Fruit fly (Drosophila melanogaster): ENCODE data around the gene trp.

The trp gene

DNA sequence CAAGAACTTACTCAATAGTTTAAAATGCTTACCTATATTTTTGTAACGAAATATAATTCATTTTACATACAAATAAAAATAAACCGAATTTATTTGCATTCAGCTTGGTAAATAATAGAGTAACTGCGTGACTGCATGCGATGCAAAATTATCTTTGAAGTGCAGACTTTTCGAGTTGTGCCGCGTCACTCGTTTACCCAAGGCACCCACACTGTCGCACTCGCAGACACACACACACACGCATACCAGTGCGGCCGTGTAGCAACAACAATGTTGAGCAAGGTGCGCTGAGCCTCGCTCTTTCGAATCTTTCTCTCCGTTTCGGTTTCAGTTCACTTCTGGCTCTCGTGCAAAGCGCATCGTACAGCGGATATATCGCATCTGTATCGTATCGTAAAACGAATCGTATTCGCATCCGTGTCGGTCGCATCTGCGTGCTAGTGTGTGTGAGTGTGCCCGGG, 43.3 kb downstream of the trp start, which contains the start of gene CG31038 (continued):
- TF ChIP-seq CG12299 (tag; optimal IDR thresholded peaks at IDR 0.05) (no peak), grn (GFP tag; optimal IDR thresholded peaks at IDR 0.05) (peak; percentile 60), Bgb (GFP tag; IDR thresholded peaks at IDR 0.05; ENCODE audit: partially characterized antibody) (peak; percentile 56), CG34224 (GFP tag; IDR thresholded peaks at IDR 0.05; ENCODE audit: partially characterized antibody) (no peak), ro (GFP tag; IDR thresholded peaks at IDR 0.05) (no peak), MBD-R2 (GFP tag; IDR thresholded peaks at IDR 0.05) (peak; percentile 29; the same call in 1 of the 2 replicates), CG12219 (GFP tag; optimal IDR thresholded peaks at IDR 0.05) (peak; percentile 42), bbx (GFP tag; IDR thresholded peaks at IDR 0.05; ENCODE audit: partially characterized antibody) (peak; percentile 69), Jarid2 (GFP tag; optimal IDR thresholded peaks at IDR 0.05) (peak; percentile 96), CG31441 (GFP tag; IDR thresholded peaks at IDR 0.05) (peak; percentile 24), CG18262 (tag; optimal IDR thresholded peaks at IDR 0.05) (peak; percentile 37), NfI (GFP tag; optimal IDR thresholded peaks at IDR 0.05) (no peak), Blimp-1 (GFP tag; optimal IDR thresholded peaks at IDR 0.05) (peak; percentile 4), CG5245 (GFP tag; optimal IDR thresholded peaks at IDR 0.05) (no peak), CG15073 (GFP tag; optimal IDR thresholded peaks at IDR 0.05) (no peak), gcm (GFP tag; optimal IDR thresholded peaks at IDR 0.05) (no peak), Dbx (GFP tag; IDR thresholded peaks at IDR 0.05) (peak; percentile 47; the same call in 1 of the 3 replicates), pb (GFP tag; optimal IDR thresholded peaks at IDR 0.05) (peak; percentile 8), ATbp (GFP tag; optimal IDR thresholded peaks at IDR 0.05) (no peak), CG5953 (GFP tag; IDR thresholded peaks at IDR 0.05) (no peak), Dll (GFP tag; IDR thresholded peaks at IDR 0.05; ENCODE audit: partially characterized antibody) (0 out of 4 replicates have a peak, but pooled peaks have one; percentile 36), ash1 (GFP tag; optimal IDR thresholded peaks at IDR 0.05) (no peak), NC2β (GFP tag; optimal IDR thresholded peaks at IDR 0.05) (no peak), CG42726 (GFP tag; IDR thresholded peaks at IDR 0.05; ENCODE audit: partially characterized antibody) (peak; percentile 63; the same call in 1 of the 2 replicates), so (GFP tag; IDR thresholded peaks at IDR 0.05) (peak; percentile 75; the same call in 2 of the 3 replicates), lov (optimal IDR thresholded peaks at IDR 0.05) (no peak), lov (GFP tag; IDR thresholded peaks at IDR 0.05) (0 out of 3 replicates have a peak, but pooled peaks have one; percentile 40), Opbp (GFP tag; IDR thresholded peaks at IDR 0.05; ENCODE audit: partially characterized antibody) (peak; percentile 62; the same call in 2 of the 3 replicates), CG14050 (GFP tag; IDR thresholded peaks at IDR 0.05) (no peak), CG18599 (GFP tag; optimal IDR thresholded peaks at IDR 0.05) (peak; percentile 15), HmgD (GFP tag; optimal IDR thresholded peaks at IDR 0.05) (no peak), CG32767 (GFP tag; IDR thresholded peaks at IDR 0.05) (peak; percentile 47), her (GFP tag; optimal IDR thresholded peaks at IDR 0.05) (peak; percentile 54), sob (GFP tag; IDR thresholded peaks at IDR 0.05) (peak; percentile 57), klu (GFP tag; IDR thresholded peaks at IDR 0.05) (no peak), BEAF-32 (GFP tag; optimal IDR thresholded peaks at IDR 0.05) (peak; percentile 13), Taf1 (GFP tag; IDR thresholded peaks at IDR 0.05) (no peak), disco-r (GFP tag; optimal IDR thresholded peaks at IDR 0.05) (no peak), tin (GFP tag; optimal IDR thresholded peaks at IDR 0.05) (no peak), vnd (GFP tag; IDR thresholded peaks at IDR 0.05; ENCODE audit: partially characterized antibody) (no peak), NFAT (GFP tag; IDR thresholded peaks at IDR 0.05) (peak; percentile 40; the same call in 1 of the 2 replicates), CG15601 (tag; optimal IDR thresholded peaks at IDR 0.05) (peak; percentile 80), NK7.1 (GFP tag; optimal IDR thresholded peaks at IDR 0.05) (peak; percentile 1), ci (GFP tag; IDR thresholded peaks at IDR 0.05) (peak; percentile 84; the same call in 2 of the 3 replicates), Dref (GFP tag; IDR thresholded peaks at IDR 0.05) (no peak), lbe (GFP tag; optimal IDR thresholded peaks at IDR 0.05) (peak; percentile 1), CG8765 (GFP tag; IDR thresholded peaks at IDR 0.05) (peak; percentile 37; the same call in 1 of the 2 replicates), CG1603 (tag; optimal IDR thresholded peaks at IDR 0.05) (peak; percentile 14), CG43689 (GFP tag; IDR thresholded peaks at IDR 0.05) (no peak), CG12236 (GFP tag; optimal IDR thresholded peaks at IDR 0.05) (no peak)
